Worm (Caenorhabditis elegans) whole organism, young adult: ENCODE measurements around the gene nlp-82.
A peak's percentile ranks its signal among the peaks of the same experiment; 100 is the strongest.

ENCODE experiments used
- B0035.1 ChIP-seq: sonication (generic microtip); optimal IDR thresholded peaks from 2 replicates; lab custom pipeline; 2016; ENCODE audit warnings: missing genetic modification characterization, mild to moderate bottlenecking, missing compliant biosample characterization, missing genotype, missing genetic modification reagents
- B0336.3 ChIP-seq: fragments of 200-800 bp; sonication (Bioruptor generic); IDR thresholded peaks from 2 replicates; pipeline ENCODE4 v1.3.6; 2022; ENCODE audit warnings: missing genetic modification characterization, missing compliant biosample characterization
- C06A6.2 ChIP-seq: fragments of 200-800 bp; sonication (Bioruptor generic); conservative IDR thresholded peaks from 2 replicates; pipeline ENCODE4 v1.3.6; 2022; ENCODE audit warnings: missing genetic modification characterization, missing compliant biosample characterization
- F10E7.11 ChIP-seq: sonication (generic microtip); optimal IDR thresholded peaks from 2 replicates; lab custom pipeline; 2017; ENCODE audit warnings: mild to moderate bottlenecking, missing genetic modification characterization, moderate library complexity, missing compliant biosample characterization
- F22D6.2 ChIP-seq: sonication (generic microtip); optimal IDR thresholded peaks from 2 replicates; lab custom pipeline; 2016; ENCODE audit warnings: mild to moderate bottlenecking, missing genetic modification characterization, missing compliant biosample characterization
- F49E8.2 ChIP-seq: sonication (generic microtip); optimal IDR thresholded peaks from 3 replicates; lab custom pipeline; 2017; ENCODE audit warnings: missing genetic modification characterization, mild to moderate bottlenecking, missing compliant biosample characterization, antibody characterized with exemption, moderate library complexity; ENCODE audit not compliant: insufficient read depth
- F52B5.7 ChIP-seq: sonication (generic microtip); optimal IDR thresholded peaks from 2 replicates; lab custom pipeline; 2016; ENCODE audit warnings: mild to moderate bottlenecking, missing genetic modification characterization, missing compliant biosample characterization
- F55B11.4 ChIP-seq: sonication (generic microtip); optimal IDR thresholded peaks from 2 replicates; lab custom pipeline; 2016; ENCODE audit warnings: missing compliant biosample characterization, missing genetic modification characterization, borderline replicate concordance; ENCODE audit not compliant: insufficient read depth
- K11D2.4 ChIP-seq: fragments of 200-800 bp; sonication (Bioruptor generic); IDR thresholded peaks from 2 replicates; pipeline ENCODE4 v1.3.6; 2022; ENCODE audit warnings: missing genetic modification reagents, missing genetic modification characterization, missing compliant biosample characterization
- K12H6.12 ChIP-seq: fragments of 200-800 bp; sonication (Bioruptor generic); optimal IDR thresholded peaks from 2 replicates; lab custom pipeline; 2018; ENCODE audit warnings: mild to moderate bottlenecking, missing genetic modification characterization, missing compliant biosample characterization
- T07F8.4 ChIP-seq: sonication (generic microtip); optimal IDR thresholded peaks from 2 replicates; lab custom pipeline; 2016; ENCODE audit warnings: mild to moderate bottlenecking, missing genetic modification characterization, moderate library complexity, missing compliant biosample characterization
- Y56A3A.18 ChIP-seq: fragments of 200-800 bp; sonication (Bioruptor generic); IDR thresholded peaks from 2 replicates; pipeline ENCODE4 v1.3.6; 2022; ENCODE audit warnings: missing genetic modification reagents, missing genetic modification characterization, missing compliant biosample characterization
- ZK185.1 ChIP-seq: sonication (generic microtip); optimal IDR thresholded peaks from 2 replicates; lab custom pipeline; 2016; ENCODE audit warnings: mild to moderate bottlenecking, missing genetic modification characterization, missing compliant biosample characterization; ENCODE audit not compliant: poor library complexity, severe bottlenecking
- ama-1 ChIP-seq, 3 experiments: fragments of 150-350 bp in 1 of 3; sonication (generic microtip) in 2 of 3; optimal IDR thresholded peaks; 2 replicates each; lab custom pipeline; 2014 to 2018; ENCODE audit warnings: missing biosample characterization in 2 of 3, missing genetic modification characterization in 2 of 3, missing genetic modification reagents in 2 of 3
- aptf-2 ChIP-seq: fragments of 200-800 bp; sonication (Bioruptor generic); conservative IDR thresholded peaks from 2 replicates; pipeline ENCODE4 v1.3.6; 2022; ENCODE audit warnings: missing genetic modification reagents, missing genetic modification characterization, missing compliant biosample characterization
- bed-1 ChIP-seq: fragments of 200-800 bp; sonication (Bioruptor generic); IDR thresholded peaks from 2 replicates; pipeline ENCODE4 v1.3.6; 2022; ENCODE audit warnings: missing genetic modification reagents, missing genetic modification characterization, missing compliant biosample characterization
- cebp-1 ChIP-seq, 2 experiments: fragments of 200-800 bp in 1 of 2; sonication (Bioruptor generic) in 1 of 2; sonication (generic microtip) in 1 of 2; IDR thresholded peaks in 1 of 2; optimal IDR thresholded peaks in 1 of 2; 2 replicates each; pipeline versions ENCODE4 v1.3.6 to Lab custom; 2017 to 2022; ENCODE audit warnings: missing compliant biosample characterization in 2 of 2, missing genetic modification characterization in 2 of 2, mild to moderate bottlenecking in 1 of 2, missing genetic modification reagents in 1 of 2, moderate library complexity in 1 of 2
- die-1 ChIP-seq: sonication (generic microtip); optimal IDR thresholded peaks from 2 replicates; lab custom pipeline; 2016; ENCODE audit warnings: missing genotype, mild to moderate bottlenecking, missing genetic modification characterization, missing compliant biosample characterization
- dox-1 ChIP-seq: fragments of 200-800 bp; sonication (Bioruptor generic); IDR thresholded peaks from 2 replicates; pipeline ENCODE4 v1.3.6; 2022; ENCODE audit warnings: missing genetic modification reagents, missing genetic modification characterization, missing compliant biosample characterization
- efl-1 ChIP-seq: fragments of 150-350 bp; optimal IDR thresholded peaks from 2 replicates; lab custom pipeline; 2014; ENCODE audit warnings: missing biosample characterization, missing genetic modification reagents, missing genetic modification characterization
- egl-44 ChIP-seq: fragments of 200-800 bp; sonication (Bioruptor generic); IDR thresholded peaks from 2 replicates; pipeline ENCODE4 v1.3.6; 2022; ENCODE audit warnings: missing genetic modification reagents, missing genetic modification characterization, missing compliant biosample characterization
- ekl-4 ChIP-seq: fragments of 200-800 bp; sonication (Bioruptor generic); IDR thresholded peaks from 2 replicates; pipeline ENCODE4 v1.3.6; 2022; ENCODE audit warnings: missing genetic modification reagents, missing genetic modification characterization, missing compliant biosample characterization
- ets-4 ChIP-seq: fragments of 200-800 bp; sonication (Bioruptor generic); optimal IDR thresholded peaks from 2 replicates; lab custom pipeline; 2018; ENCODE audit warnings: mild to moderate bottlenecking, missing genetic modification characterization, missing compliant biosample characterization
- gei-17 ChIP-seq: fragments of 200-800 bp; sonication (Bioruptor generic); optimal IDR thresholded peaks from 2 replicates; lab custom pipeline; 2018; ENCODE audit warnings: mild to moderate bottlenecking, missing genetic modification characterization, missing compliant biosample characterization
- lin-54 ChIP-seq: fragments of 200-800 bp; sonication (Bioruptor generic); optimal IDR thresholded peaks from 2 replicates; lab custom pipeline; 2018; ENCODE audit warnings: mild to moderate bottlenecking, missing genetic modification characterization, missing compliant biosample characterization
- lir-1 ChIP-seq: fragments of 200-800 bp; sonication (Bioruptor generic); conservative IDR thresholded peaks from 2 replicates; pipeline ENCODE4 v1.3.6; 2022; ENCODE audit warnings: missing genetic modification reagents, missing genetic modification characterization, missing compliant biosample characterization
- madf-10 ChIP-seq: sonication (generic microtip); optimal IDR thresholded peaks from 2 replicates; lab custom pipeline; 2016; ENCODE audit warnings: mild to moderate bottlenecking, missing genetic modification characterization, missing compliant biosample characterization
- madf-6 ChIP-seq: fragments of 200-800 bp; sonication (Bioruptor generic); IDR thresholded peaks from 2 replicates; pipeline ENCODE4 v1.3.6; 2022; ENCODE audit warnings: missing genetic modification reagents, missing genetic modification characterization, missing compliant biosample characterization
- mcd-1 ChIP-seq: fragments of 200-800 bp; sonication (Bioruptor generic); IDR thresholded peaks from 2 replicates; pipeline ENCODE4 v1.3.6; 2022; ENCODE audit warnings: missing genetic modification reagents, missing genetic modification characterization, missing compliant biosample characterization
- mes-4 ChIP-seq: sonication (generic microtip); optimal IDR thresholded peaks from 2 replicates; lab custom pipeline; 2016; ENCODE audit warnings: missing genotype, missing genetic modification characterization, missing compliant biosample characterization
- mxl-1 ChIP-seq: sonication (generic microtip); optimal IDR thresholded peaks from 2 replicates; lab custom pipeline; 2016; ENCODE audit warnings: missing genetic modification characterization, missing compliant biosample characterization
- nfyb-1 ChIP-seq: fragments of 200-800 bp; sonication (Bioruptor generic); IDR thresholded peaks from 2 replicates; pipeline ENCODE4 v1.3.6; 2022; ENCODE audit warnings: missing genetic modification reagents, missing genetic modification characterization, missing compliant biosample characterization
- nhr-179 ChIP-seq: sonication (generic microtip); optimal IDR thresholded peaks from 2 replicates; lab custom pipeline; 2016; ENCODE audit warnings: mild to moderate bottlenecking, missing genetic modification characterization, missing compliant biosample characterization
- nhr-90 ChIP-seq: sonication (generic microtip); optimal IDR thresholded peaks from 2 replicates; lab custom pipeline; 2016; ENCODE audit warnings: missing genotype, mild to moderate bottlenecking, missing genetic modification characterization, missing compliant biosample characterization
- pbrm-1 ChIP-seq: fragments of 200-800 bp; sonication (Bioruptor generic); IDR thresholded peaks from 2 replicates; pipeline ENCODE4 v1.3.6; 2022; ENCODE audit warnings: missing genetic modification reagents, missing genetic modification characterization, missing compliant biosample characterization
- rcor-1 ChIP-seq: fragments of 200-800 bp; sonication (Bioruptor generic); IDR thresholded peaks from 2 replicates; pipeline ENCODE4 v1.3.6; 2022; ENCODE audit warnings: missing genetic modification reagents, missing genetic modification characterization, missing compliant biosample characterization
- rec-8 ChIP-seq, 2 experiments: sonication (generic microtip); optimal IDR thresholded peaks; 2 replicates each; lab custom pipeline; 2016; ENCODE audit warnings: mild to moderate bottlenecking in 2 of 2, missing genetic modification characterization in 2 of 2, missing genetic modification reagents in 2 of 2, missing genotype in 2 of 2, missing biosample characterization in 1 of 2, missing compliant biosample characterization in 1 of 2, moderate library complexity in 1 of 2
- repo-1 ChIP-seq: sonication (generic microtip); optimal IDR thresholded peaks from 2 replicates; lab custom pipeline; 2017; ENCODE audit warnings: mild to moderate bottlenecking, missing genetic modification characterization, missing compliant biosample characterization
- sptf-2 ChIP-seq: fragments of 200-800 bp; sonication (Bioruptor generic); optimal IDR thresholded peaks from 2 replicates; lab custom pipeline; 2018; ENCODE audit warnings: mild to moderate bottlenecking, missing genetic modification characterization, missing compliant biosample characterization
- tbp1 ChIP-seq: fragments of 200-800 bp; sonication (Bioruptor generic); optimal IDR thresholded peaks from 2 replicates; lab custom pipeline; 2018; ENCODE audit warnings: mild to moderate bottlenecking, missing genetic modification characterization, missing compliant biosample characterization
- tlf-1 ChIP-seq: fragments of 200-800 bp; sonication (Bioruptor generic); optimal IDR thresholded peaks from 2 replicates; lab custom pipeline; 2018; ENCODE audit warnings: mild to moderate bottlenecking, missing genetic modification characterization, missing compliant biosample characterization
- unc-130 ChIP-seq: sonication (generic microtip); optimal IDR thresholded peaks from 2 replicates; lab custom pipeline; 2016; ENCODE audit warnings: missing genetic modification reagents, missing genetic modification characterization, missing compliant biosample characterization
- unc-62 ChIP-seq: fragments of 150-350 bp; optimal IDR thresholded peaks from 2 replicates; lab custom pipeline; 2014; ENCODE audit warnings: missing biosample characterization, missing genetic modification reagents, missing genetic modification characterization
- xnd-1 ChIP-seq: sonication (generic microtip); optimal IDR thresholded peaks from 2 replicates; lab custom pipeline; 2016; ENCODE audit warnings: missing genotype, missing genetic modification reagents, missing genetic modification characterization, missing compliant biosample characterization
- ztf-26 ChIP-seq: sonication (generic microtip); optimal IDR thresholded peaks from 2 replicates; lab custom pipeline; 2017; ENCODE audit warnings: missing genetic modification characterization, missing compliant biosample characterization
- ztf-28 ChIP-seq: fragments of 200-800 bp; sonication (Bioruptor generic); IDR thresholded peaks from 2 replicates; pipeline ENCODE4 v1.3.6; 2022; ENCODE audit warnings: missing genetic modification reagents, missing genetic modification characterization, missing compliant biosample characterization
- ztf-3 ChIP-seq: fragments of 200-800 bp; sonication (Bioruptor generic); optimal IDR thresholded peaks from 2 replicates; lab custom pipeline; 2018; ENCODE audit warnings: mild to moderate bottlenecking, missing genetic modification characterization, missing compliant biosample characterization

The nlp-82 gene

ce11 chrII:9282787-9283186 is 28.7 kb upstream of the nlp-82 start (continued):
- TF ChIP-seq B0035.1 (tag; lab: Kevin White, UChicago) (peak; percentile 56), B0336.3 (GFP tag; lab: Robert Waterston, UW) (peak; percentile 84; the same call in 1 of the 2 replicates), pbrm-1 (GFP tag; lab: Robert Waterston, UW) (peak; percentile 70; the same call in 1 of the 2 replicates), F10E7.11 (tag; lab: Kevin White, UChicago) (no peak), rcor-1 (GFP tag; lab: Robert Waterston, UW) (peak; percentile 58; the same call in 1 of the 2 replicates), repo-1 (tag; lab: Kevin White, UChicago) (peak; percentile 65), F49E8.2 (no peak), madf-10 (tag; lab: Kevin White, UChicago) (peak; percentile 77), nhr-90 (peak; percentile 50), aptf-2 (no peak), lir-1 (GFP tag; lab: Robert Waterston, UW) (0 out of 2 replicates have a peak, but pooled peaks have one; percentile 6), die-1 (tag; lab: Kevin White, UChicago) (peak; percentile 32), xnd-1 (tag; lab: Kevin White, UChicago) (no peak), ama-1 (optimal IDR thresholded peaks at IDR 0.05; lab: Kevin White, UChicago) (peak; percentile 33), ama-1 (GFP tag; optimal IDR thresholded peaks at IDR 0.05; lab: Kevin White, UChicago) (peak in 1 of 2 experiments; percentile 50), nhr-179 (tag; lab: Kevin White, UChicago) (no peak), Y56A3A.18 (GFP tag; lab: Robert Waterston, UW) (0 out of 2 replicates have a peak, but pooled peaks have one; percentile 31), ztf-26 (tag; lab: Kevin White, UChicago) (peak; percentile 83), K12H6.12 (tag; lab: Kevin White, UChicago) (peak; percentile 89), efl-1 (GFP tag; lab: Kevin White, UChicago) (no peak), ztf-28 (no peak), rec-8 (tag; optimal IDR thresholded peaks at IDR 0.05; lab: Kevin White, UChicago) (no peak), madf-6 (peak; percentile 17; the same call in 1 of the 2 replicates), ZK185.1 (tag; lab: Kevin White, UChicago) (peak; percentile 87), F22D6.2 (tag; lab: Kevin White, UChicago) (peak; percentile 34), F52B5.7 (tag; lab: Kevin White, UChicago) (peak; percentile 42), ztf-3 (GFP tag; lab: Kevin White, UChicago) (peak; percentile 28), ekl-4 (GFP tag; lab: Robert Waterston, UW) (peak; percentile 83), mes-4 (tag; lab: Kevin White, UChicago) (no peak), F55B11.4 (tag; lab: Kevin White, UChicago) (no peak), mcd-1 (GFP tag; lab: Robert Waterston, UW) (peak; percentile 66), C06A6.2 (GFP tag; lab: Robert Waterston, UW) (peak; percentile 66), nfyb-1 (GFP tag; lab: Robert Waterston, UW) (peak; percentile 91), K11D2.4 (peak; percentile 65; the same call in 1 of the 2 replicates), cebp-1 (GFP tag; IDR thresholded peaks at IDR 0.05; lab: Robert Waterston, UW) (peak; percentile 69), cebp-1 (tag; optimal IDR thresholded peaks at IDR 0.05; lab: Kevin White, UChicago) (peak; percentile 91), lin-54 (GFP tag; lab: Kevin White, UChicago) (peak; percentile 67), ets-4 (GFP tag; lab: Kevin White, UChicago) (peak; percentile 85), gei-17 (GFP tag; lab: Kevin White, UChicago) (peak; percentile 42), egl-44 (0 out of 2 replicates have a peak, but pooled peaks have one; percentile 67), tlf-1 (GFP tag; lab: Kevin White, UChicago) (peak; percentile 44), unc-130 (GFP tag; lab: Kevin White, UChicago) (no peak), unc-62 (GFP tag; lab: Kevin White, UChicago) (peak; percentile 63), mxl-1 (tag; lab: Kevin White, UChicago) (no peak), T07F8.4 (no peak), bed-1 (no peak), sptf-2 (GFP tag; lab: Kevin White, UChicago) (peak; percentile 38), tbp1 (peak; percentile 63), dox-1 (GFP tag; lab: Robert Waterston, UW) (peak; percentile 89)
